Fruit fly (Drosophila melanogaster): ENCODE results near the gene Cpr35B.

DNA sequence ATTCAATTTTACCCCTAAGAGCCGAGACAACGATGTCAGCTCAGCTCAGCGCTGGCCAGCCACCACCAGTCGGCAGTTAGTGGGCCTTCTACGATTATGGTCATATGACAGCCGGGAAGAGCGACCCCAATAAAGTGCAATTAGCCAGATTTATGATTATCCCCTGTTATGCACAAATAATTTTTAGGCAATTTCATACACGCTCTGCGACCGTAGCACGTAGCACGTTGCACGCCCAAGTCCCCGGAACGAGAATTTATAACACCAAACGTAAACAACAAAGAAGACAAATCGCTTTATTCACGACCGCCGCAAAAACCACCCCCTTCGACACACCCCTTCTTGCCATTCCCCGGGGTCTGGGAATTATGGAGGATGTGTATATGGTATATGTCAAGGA lies 29.3 kb upstream of the Cpr35B start:
- TF ChIP-seq CG6808 (GFP tag; optimal IDR thresholded peaks at IDR 0.05) (no peak), OdsH (GFP tag; optimal IDR thresholded peaks at IDR 0.05) (no peak), CG6792 (GFP tag; optimal IDR thresholded peaks at IDR 0.05) (no peak), lz (GFP tag; optimal IDR thresholded peaks at IDR 0.05) (no peak), Hr4 (GFP tag; optimal IDR thresholded peaks at IDR 0.05) (no peak), CG11902 (GFP tag; optimal IDR thresholded peaks at IDR 0.05) (no peak), CG32006 (GFP tag; optimal IDR thresholded peaks at IDR 0.05) (no peak), fd85E (GFP tag; optimal IDR thresholded peaks at IDR 0.05) (no peak)

Data from whole organism, prepupa.